Worm (Caenorhabditis elegans) whole organism, L2 larva: ENCODE measurements around the gene chil-26.

Source experiments
- C34F6.9 ChIP-seq: fragments of 150-350 bp; optimal IDR thresholded peaks from 2 replicates; lab custom pipeline; 2014; ENCODE audit warnings: missing biosample characterization, missing genetic modification characterization
- R02D3.7 ChIP-seq: fragments of 150-350 bp; optimal IDR thresholded peaks from 2 replicates; lab custom pipeline; 2014; ENCODE audit warnings: missing biosample characterization, missing genetic modification characterization
- Y55F3AM.14 ChIP-seq: fragments of 200-800 bp; sonication (Bioruptor generic); optimal IDR thresholded peaks from 2 replicates; lab custom pipeline; 2018; ENCODE audit warnings: mild to moderate bottlenecking, missing genetic modification characterization, missing compliant biosample characterization
- alr-1 ChIP-seq: fragments of 150-350 bp; optimal IDR thresholded peaks from 2 replicates; lab custom pipeline; 2014; ENCODE audit warnings: missing biosample characterization, missing genetic modification characterization
- aly-2 ChIP-seq: fragments of 150-350 bp; optimal IDR thresholded peaks from 2 replicates; lab custom pipeline; 2014; ENCODE audit warnings: missing biosample characterization, missing genetic modification characterization
- ama-1 ChIP-seq: fragments of 150-350 bp; optimal IDR thresholded peaks from 2 replicates; lab custom pipeline; 2018; ENCODE audit warnings: inconsistent platforms
- blmp-1 ChIP-seq: sonication (generic microtip); optimal IDR thresholded peaks from 2 replicates; lab custom pipeline; 2017; ENCODE audit warnings: missing genetic modification characterization, mild to moderate bottlenecking, missing compliant biosample characterization, antibody characterized with exemption, moderate library complexity; ENCODE audit not compliant: insufficient read depth
- ceh-16 ChIP-seq: fragments of 150-350 bp; optimal IDR thresholded peaks from 2 replicates; lab custom pipeline; 2014; ENCODE audit warnings: missing biosample characterization, missing genetic modification characterization
- ceh-82 ChIP-seq: fragments of 150-350 bp; optimal IDR thresholded peaks from 2 replicates; lab custom pipeline; 2014; ENCODE audit warnings: missing biosample characterization, missing genetic modification characterization
- crh-2 ChIP-seq: sonication (generic microtip); optimal IDR thresholded peaks from 2 replicates; lab custom pipeline; 2017; ENCODE audit warnings: missing biosample characterization, missing genetic modification characterization
- egl-27 ChIP-seq: sonication (generic microtip); optimal IDR thresholded peaks from 3 replicates; lab custom pipeline; 2017; ENCODE audit warnings: missing biosample characterization, missing genetic modification reagents, missing genetic modification characterization
- fos-1 ChIP-seq: fragments of 150-350 bp; optimal IDR thresholded peaks from 2 replicates; lab custom pipeline; 2014; ENCODE audit warnings: missing biosample characterization, missing genetic modification characterization
- gmeb-1 ChIP-seq: fragments of 150-350 bp; optimal IDR thresholded peaks from 2 replicates; lab custom pipeline; 2014; ENCODE audit warnings: missing biosample characterization, missing genetic modification characterization
- lin-13 ChIP-seq: fragments of 150-350 bp; optimal IDR thresholded peaks from 2 replicates; lab custom pipeline; 2014; ENCODE audit warnings: missing biosample characterization, missing genetic modification reagents, missing genetic modification characterization
- lin-39 ChIP-seq: fragments of 150-350 bp; optimal IDR thresholded peaks from 2 replicates; lab custom pipeline; 2014; ENCODE audit warnings: missing biosample characterization, missing genetic modification reagents, missing genetic modification characterization
- lsy-2 ChIP-seq, 2 experiments: fragments of 150-350 bp in 1 of 2; sonication (generic microtip) in 1 of 2; optimal IDR thresholded peaks; 2 replicates each; lab custom pipeline; 2014 to 2017; ENCODE audit warnings: missing biosample characterization in 2 of 2, missing genetic modification characterization in 2 of 2
- mdl-1 ChIP-seq, 2 experiments: fragments of 150-350 bp in 1 of 2; sonication (generic microtip) in 1 of 2; optimal IDR thresholded peaks; 2 replicates each; lab custom pipeline; 2017; ENCODE audit warnings: missing biosample characterization in 2 of 2, missing genetic modification characterization in 2 of 2
- nhr-10 ChIP-seq: sonication (generic microtip); optimal IDR thresholded peaks from 2 replicates; lab custom pipeline; 2017; ENCODE audit warnings: missing biosample characterization, missing genetic modification characterization
- nhr-11 ChIP-seq: fragments of 150-350 bp; optimal IDR thresholded peaks from 2 replicates; lab custom pipeline; 2014; ENCODE audit warnings: missing biosample characterization, missing genetic modification characterization
- nhr-12 ChIP-seq: fragments of 150-350 bp; optimal IDR thresholded peaks from 2 replicates; lab custom pipeline; 2014; ENCODE audit warnings: missing biosample characterization, missing genetic modification characterization
- nhr-129 ChIP-seq: fragments of 150-350 bp; optimal IDR thresholded peaks from 2 replicates; lab custom pipeline; 2014; ENCODE audit warnings: missing biosample characterization, missing genetic modification characterization
- nhr-21 ChIP-seq: fragments of 150-350 bp; optimal IDR thresholded peaks from 2 replicates; lab custom pipeline; 2014; ENCODE audit warnings: missing biosample characterization, missing genetic modification characterization
- nhr-237 ChIP-seq: fragments of 150-350 bp; optimal IDR thresholded peaks from 2 replicates; lab custom pipeline; 2014; ENCODE audit warnings: missing biosample characterization, missing genetic modification characterization
- nhr-25 ChIP-seq: fragments of 150-350 bp; sonication (generic microtip); optimal IDR thresholded peaks from 3 replicates; lab custom pipeline; 2014; ENCODE audit warnings: missing biosample characterization, missing genetic modification characterization
- nhr-6 ChIP-seq: fragments of 150-350 bp; optimal IDR thresholded peaks from 2 replicates; lab custom pipeline; 2014; ENCODE audit warnings: missing biosample characterization, missing genetic modification characterization
- nhr-77 ChIP-seq: fragments of 150-350 bp; optimal IDR thresholded peaks from 2 replicates; lab custom pipeline; 2014; ENCODE audit warnings: missing biosample characterization, missing genetic modification characterization
- peb-1 ChIP-seq: fragments of 150-350 bp; optimal IDR thresholded peaks from 2 replicates; lab custom pipeline; 2014; ENCODE audit warnings: missing biosample characterization, missing genetic modification characterization
- sem-4 ChIP-seq: fragments of 150-350 bp; optimal IDR thresholded peaks from 2 replicates; lab custom pipeline; 2014; ENCODE audit warnings: missing biosample characterization, missing genetic modification reagents, missing genetic modification characterization
- sma-3 ChIP-seq: sonication (generic microtip); optimal IDR thresholded peaks from 2 replicates; lab custom pipeline; 2016; ENCODE audit warnings: missing genetic modification reagents, missing genetic modification characterization, missing compliant biosample characterization
- sma-9 ChIP-seq, 2 experiments: fragments of 150-350 bp in 1 of 2; sonication (generic microtip) in 1 of 2; optimal IDR thresholded peaks; 2 replicates each; lab custom pipeline; 2014 to 2016; ENCODE audit warnings: missing genetic modification characterization in 2 of 2, mild to moderate bottlenecking in 1 of 2, missing biosample characterization in 1 of 2, missing compliant biosample characterization in 1 of 2, missing genetic modification reagents in 1 of 2, moderate library complexity in 1 of 2
- snpc-4 ChIP-seq: fragments of 150-350 bp; optimal IDR thresholded peaks from 2 replicates; lab custom pipeline; 2014; ENCODE audit warnings: missing biosample characterization, missing genetic modification characterization
- unc-39 ChIP-seq: fragments of 150-350 bp; optimal IDR thresholded peaks from 2 replicates; lab custom pipeline; 2014; ENCODE audit warnings: missing biosample characterization, missing genetic modification characterization
- unc-55 ChIP-seq: fragments of 150-350 bp; sonication (generic microtip); optimal IDR thresholded peaks from 3 replicates; lab custom pipeline; 2014; ENCODE audit warnings: missing biosample characterization, missing genetic modification reagents, missing genetic modification characterization
- zag-1 ChIP-seq: fragments of 150-350 bp; optimal IDR thresholded peaks from 2 replicates; lab custom pipeline; 2014; ENCODE audit warnings: missing biosample characterization, missing genetic modification characterization
- ztf-1 ChIP-seq: fragments of 200-800 bp; sonication (Bioruptor generic); conservative IDR thresholded peaks from 2 replicates; pipeline ENCODE4 v1.3.6; 2022; ENCODE audit warnings: missing genetic modification characterization, missing compliant biosample characterization
- ztf-4 ChIP-seq: fragments of 150-350 bp; optimal IDR thresholded peaks from 2 replicates; lab custom pipeline; 2014; ENCODE audit warnings: missing biosample characterization, missing genetic modification characterization

chil-26 gene

ce11 chrII:9493242-9494058, 18.6 kb downstream of the chil-26 start:
- no peak for TF ChIP-seq snpc-4 (tag; lab: Kevin White, UChicago)
- TF ChIP-seq fos-1 (tag; lab: Kevin White, UChicago), result no peak
- TF ChIP-seq zag-1, result no peak
- TF ChIP-seq nhr-77 (tag; lab: Kevin White, UChicago), result no peak
- no peak for TF ChIP-seq ama-1 (lab: Kevin White, UChicago)
- TF ChIP-seq lsy-2 (tag; optimal IDR thresholded peaks at IDR 0.05; lab: Kevin White, UChicago), result no peak
- TF ChIP-seq nhr-129, result peak; percentile 10
- TF ChIP-seq blmp-1, result no peak
- TF ChIP-seq aly-2 (tag; lab: Kevin White, UChicago), result no peak
- TF ChIP-seq unc-39 (tag; lab: Kevin White, UChicago), result no peak
- TF ChIP-seq ztf-1 (GFP tag; lab: Robert Waterston, UW), result no peak
- TF ChIP-seq sma-9 (GFP tag; optimal IDR thresholded peaks at IDR 0.05; lab: Kevin White, UChicago), result peak; percentile 61
- no peak for TF ChIP-seq sma-9 (tag; optimal IDR thresholded peaks at IDR 0.05; lab: Kevin White, UChicago)
- no peak for TF ChIP-seq nhr-10 (tag; lab: Kevin White, UChicago)
- no peak for TF ChIP-seq ceh-16 (tag; lab: Kevin White, UChicago)
- TF ChIP-seq egl-27 (tag; lab: Kevin White, UChicago), result peak; percentile 10
- peak; percentile 49 for TF ChIP-seq nhr-25
- TF ChIP-seq sma-3 (GFP tag; lab: Kevin White, UChicago), result peak; percentile 30
- no peak for TF ChIP-seq peb-1 (tag; lab: Kevin White, UChicago)
- TF ChIP-seq crh-2, result peak; percentile 21
- no peak for TF ChIP-seq lin-13 (GFP tag; lab: Kevin White, UChicago)
- no peak for TF ChIP-seq lin-39 (tag; lab: Kevin White, UChicago)
- no peak for TF ChIP-seq ztf-4 (tag; lab: Kevin White, UChicago)

- TF ChIP-seq sem-4 (tag; lab: Kevin White, UChicago), result peak; percentile 41
- no peak for TF ChIP-seq lin-13 (GFP tag; lab: Kevin White, UChicago)
- TF ChIP-seq nhr-237 (tag; lab: Kevin White, UChicago), result no peak
- TF ChIP-seq unc-55 (GFP tag; lab: Kevin White, UChicago), result peak; percentile 67
- no peak for TF ChIP-seq R02D3.7 (tag; lab: Kevin White, UChicago)
- no peak for TF ChIP-seq nhr-21 (tag; lab: Kevin White, UChicago)
- TF ChIP-seq nhr-77 (tag; lab: Kevin White, UChicago), result no peak
- no peak for TF ChIP-seq ceh-16 (tag; lab: Kevin White, UChicago)
- TF ChIP-seq C34F6.9 (tag; lab: Kevin White, UChicago), result peak; percentile 40
- peak; percentile 25 for TF ChIP-seq nhr-129
- no peak for TF ChIP-seq mdl-1 (tag; optimal IDR thresholded peaks at IDR 0.05; lab: Kevin White, UChicago)
- peak; percentile 29 for TF ChIP-seq sma-9 (GFP tag; optimal IDR thresholded peaks at IDR 0.05; lab: Kevin White, UChicago)
- no peak for TF ChIP-seq sma-9 (tag; optimal IDR thresholded peaks at IDR 0.05; lab: Kevin White, UChicago)
- TF ChIP-seq lsy-2 (tag; optimal IDR thresholded peaks at IDR 0.05; lab: Kevin White, UChicago), result peak in 1 of 2 experiments; percentile 34
- TF ChIP-seq crh-2, result peak; percentile 43
- TF ChIP-seq zag-1, result peak; percentile 29
- TF ChIP-seq Y55F3AM.14 (GFP tag; lab: Kevin White, UChicago), result no peak
- TF ChIP-seq ceh-82 (tag; lab: Kevin White, UChicago), result no peak
Measured at ce11 chrII:9497309-9497708, 22.5 kb downstream of the chil-26 start.

ce11 chrII:9498589-9498988, 23.7 kb downstream of the chil-26 start:
- TF ChIP-seq nhr-11 (tag; lab: Kevin White, UChicago) (no peak), fos-1 (tag; lab: Kevin White, UChicago) (peak; percentile 38), nhr-129 (no peak), unc-55 (GFP tag; lab: Kevin White, UChicago) (no peak), sma-9 (GFP tag; optimal IDR thresholded peaks at IDR 0.05; lab: Kevin White, UChicago) (peak; percentile 13), sma-9 (tag; optimal IDR thresholded peaks at IDR 0.05; lab: Kevin White, UChicago) (no peak), alr-1 (tag; lab: Kevin White, UChicago) (no peak), nhr-12 (tag; lab: Kevin White, UChicago) (no peak), gmeb-1 (tag; lab: Kevin White, UChicago) (peak; percentile 23), crh-2 (no peak), nhr-6 (no peak), aly-2 (tag; lab: Kevin White, UChicago) (no peak)
